Fruit fly (Drosophila melanogaster) whole organism, embryonic: Measurements from ENCODE around the gene Nepl21.

Experiments
- CG10321 ChIP-seq: fragments of 200-800 bp; sonication (Bioruptor generic); IDR thresholded peaks from 2 replicates; pipeline ENCODE4 v1.3.6; 2022; ENCODE audit warnings: missing biosample characterization, missing genetic modification characterization
- CG11723 ChIP-seq: fragments of 200-800 bp; sonication (Bioruptor generic); optimal IDR thresholded peaks from 2 replicates; lab custom pipeline; 2017; ENCODE audit warnings: missing biosample characterization, mild to moderate bottlenecking, missing genetic modification characterization
- CG14710 ChIP-seq: fragments of 200-800 bp; sonication (Bioruptor generic); optimal IDR thresholded peaks from 3 replicates; lab custom pipeline; 2019; ENCODE audit warnings: missing biosample characterization, mild to moderate bottlenecking, missing genetic modification characterization, moderate library complexity
- CG1529 ChIP-seq: fragments of 200-800 bp; sonication (Bioruptor generic); optimal IDR thresholded peaks from 3 replicates; lab custom pipeline; 2018; ENCODE audit warnings: missing biosample characterization, missing genetic modification characterization
- CG15514 ChIP-seq: fragments of 200-800 bp; sonication (Bioruptor generic); optimal IDR thresholded peaks from 3 replicates; lab custom pipeline; 2017; ENCODE audit warnings: missing biosample characterization, missing genetic modification characterization, mild to moderate bottlenecking, moderate library complexity, missing genetic modification reagents
- CG17802 ChIP-seq: fragments of 200-800 bp; sonication (Bioruptor generic); optimal IDR thresholded peaks from 2 replicates; lab custom pipeline; 2018; ENCODE audit warnings: missing biosample characterization, mild to moderate bottlenecking, missing genetic modification characterization, moderate library complexity
- CG30403 ChIP-seq: fragments of 200-800 bp; sonication (Bioruptor generic); optimal IDR thresholded peaks from 3 replicates; lab custom pipeline; 2016; ENCODE audit warnings: missing biosample characterization, missing genetic modification characterization
- CG4360 ChIP-seq: fragments of 200-800 bp; sonication (Bioruptor generic); IDR thresholded peaks from 2 replicates; pipeline ENCODE4 v1.3.6; 2022; ENCODE audit warnings: missing biosample characterization, missing genetic modification characterization
- CG4424 ChIP-seq: fragments of 200-800 bp; sonication (Bioruptor generic); optimal IDR thresholded peaks from 3 replicates; lab custom pipeline; 2016; ENCODE audit warnings: missing biosample characterization, missing genetic modification characterization
- CG7786 ChIP-seq: fragments of 200-800 bp; sonication (Bioruptor generic); optimal IDR thresholded peaks from 2 replicates; lab custom pipeline; 2016; ENCODE audit warnings: missing biosample characterization, missing genetic modification characterization
- CG8944 ChIP-seq: fragments of 200-800 bp; sonication (Bioruptor generic); optimal IDR thresholded peaks from 3 replicates; lab custom pipeline; 2016; ENCODE audit warnings: missing biosample characterization, missing genetic modification characterization
- CkIIα-i1 ChIP-seq: fragments of 200-800 bp; sonication (Bioruptor generic); IDR thresholded peaks from 2 replicates; pipeline ENCODE4 v1.3.6; 2022; ENCODE audit warnings: missing biosample characterization, missing genetic modification characterization
- Deaf1 ChIP-seq: fragments of 200-800 bp; optimal IDR thresholded peaks from 3 replicates; lab custom pipeline; 2019; ENCODE audit warnings: missing biosample characterization, mild to moderate bottlenecking, missing genetic modification characterization, moderate library complexity
- Dp ChIP-seq: fragments of 200-800 bp; sonication (Bioruptor generic); optimal IDR thresholded peaks from 2 replicates; lab custom pipeline; 2018; ENCODE audit warnings: missing biosample characterization, mild to moderate bottlenecking, missing genetic modification characterization, moderate library complexity
- Drgx ChIP-seq: fragments of 200-800 bp; sonication (Bioruptor generic); IDR thresholded peaks from 2 replicates; pipeline ENCODE4 v1.3.6; 2022; ENCODE audit warnings: missing biosample characterization, missing genetic modification characterization
- Fer3 ChIP-seq: fragments of 200-800 bp; sonication (Bioruptor generic); optimal IDR thresholded peaks from 2 replicates; lab custom pipeline; 2018; ENCODE audit warnings: missing biosample characterization, mild to moderate bottlenecking, missing genetic modification characterization, moderate library complexity
- H2.0 ChIP-seq: fragments of 200-800 bp; sonication (Bioruptor generic); IDR thresholded peaks from 2 replicates; pipeline ENCODE4 v1.3.6; 2022; ENCODE audit warnings: missing biosample characterization, missing genetic modification characterization
- Hr3 ChIP-seq: fragments of 200-800 bp; sonication (Bioruptor generic); optimal IDR thresholded peaks from 3 replicates; lab custom pipeline; 2016; ENCODE audit warnings: missing biosample characterization, missing genetic modification characterization
- Hr51 ChIP-seq, 2 experiments: fragments of 200-800 bp; sonication (Bioruptor generic); optimal IDR thresholded peaks; 2 replicates in 1 of 2; 3 replicates in 1 of 2; lab custom pipeline; 2016 to 2018; ENCODE audit warnings: missing biosample characterization in 2 of 2, missing genetic modification characterization in 2 of 2, mild to moderate bottlenecking in 1 of 2, moderate library complexity in 1 of 2
- Jarid2 ChIP-seq: fragments of 200-800 bp; sonication (Bioruptor generic); optimal IDR thresholded peaks from 3 replicates; lab custom pipeline; 2017; ENCODE audit warnings: mild to moderate bottlenecking, missing biosample characterization, missing genetic modification reagents, missing genetic modification characterization
- Kr ChIP-seq: fragments of 200-800 bp; sonication (Bioruptor generic); optimal IDR thresholded peaks from 2 replicates; lab custom pipeline; 2017; ENCODE audit warnings: missing biosample characterization, mild to moderate bottlenecking, missing genetic modification characterization
- MTF-1 ChIP-seq: fragments of 200-800 bp; sonication (Bioruptor generic); optimal IDR thresholded peaks from 2 replicates; lab custom pipeline; 2018; ENCODE audit warnings: missing biosample characterization, mild to moderate bottlenecking, missing genetic modification characterization, borderline replicate concordance
- Nf-YA ChIP-seq: fragments of 200-800 bp; sonication (Bioruptor generic); IDR thresholded peaks from 2 replicates; pipeline ENCODE4 v1.3.6; 2022; ENCODE audit warnings: missing biosample characterization, missing genetic modification characterization
- Nf-YC ChIP-seq: fragments of 200-800 bp; optimal IDR thresholded peaks from 3 replicates; lab custom pipeline; 2019; ENCODE audit warnings: missing biosample characterization, mild to moderate bottlenecking, missing genetic modification characterization, moderate library complexity
- Sry-δ ChIP-seq: fragments of 200-800 bp; sonication (Bioruptor generic); optimal IDR thresholded peaks from 2 replicates; lab custom pipeline; 2016; ENCODE audit warnings: missing biosample characterization, missing genetic modification characterization
- Usf ChIP-seq: fragments of 200-800 bp; sonication (Bioruptor generic); optimal IDR thresholded peaks from 2 replicates; lab custom pipeline; 2017; ENCODE audit warnings: missing genotype, missing biosample characterization, missing genetic modification characterization
- bbx ChIP-seq: fragments of 200-800 bp; sonication (Bioruptor generic); IDR thresholded peaks from 2 replicates; pipeline ENCODE4 v1.3.6; 2022; ENCODE audit warnings: missing biosample characterization, missing genetic modification characterization; ENCODE audit not compliant: partially characterized antibody
- cad ChIP-seq: fragments of >200 bp; optimal IDR thresholded peaks from 2 replicates; lab custom pipeline; 2017; ENCODE audit warnings: missing biosample characterization, missing genetic modification characterization
- caup ChIP-seq: fragments of 200-800 bp; sonication (Bioruptor generic); optimal IDR thresholded peaks from 3 replicates; lab custom pipeline; 2017; ENCODE audit warnings: missing biosample characterization, mild to moderate bottlenecking, missing genetic modification characterization, moderate library complexity; ENCODE audit not compliant: severe bottlenecking
- cg ChIP-seq: fragments of 200-800 bp; sonication (Bioruptor generic); optimal IDR thresholded peaks from 3 replicates; lab custom pipeline; 2019; ENCODE audit warnings: missing biosample characterization, mild to moderate bottlenecking, missing genetic modification characterization, moderate library complexity
- chm ChIP-seq: fragments of 200-800 bp; sonication (Bioruptor generic); IDR thresholded peaks from 2 replicates; pipeline ENCODE4 v1.3.6; 2022; ENCODE audit warnings: missing biosample characterization, missing genetic modification characterization
- crc ChIP-seq: fragments of 200-800 bp; sonication (Bioruptor generic); optimal IDR thresholded peaks from 2 replicates; lab custom pipeline; 2016; ENCODE audit warnings: missing biosample characterization, missing genetic modification characterization
- gce ChIP-seq: fragments of 200-800 bp; sonication (Bioruptor generic); IDR thresholded peaks from 3 replicates; pipeline ENCODE4 v1.3.6; 2022; ENCODE audit warnings: missing biosample characterization, missing genetic modification characterization
- her ChIP-seq: fragments of 200-800 bp; sonication (Bioruptor generic); optimal IDR thresholded peaks from 2 replicates; lab custom pipeline; 2016; ENCODE audit warnings: missing biosample characterization, missing genetic modification characterization
- kni ChIP-seq: fragments of 200-800 bp; sonication (Bioruptor generic); optimal IDR thresholded peaks from 3 replicates; lab custom pipeline; 2017; ENCODE audit warnings: mild to moderate bottlenecking, missing biosample characterization, missing genetic modification reagents, missing genetic modification characterization
- knrl ChIP-seq: fragments of 200-800 bp; sonication (Bioruptor generic); IDR thresholded peaks from 3 replicates; pipeline ENCODE4 v1.3.6; 2022; ENCODE audit warnings: missing biosample characterization, missing genetic modification characterization; ENCODE audit not compliant: partially characterized antibody
- lab ChIP-seq: fragments of 200-800 bp; sonication (Bioruptor generic); optimal IDR thresholded peaks from 3 replicates; lab custom pipeline; 2017; ENCODE audit warnings: missing biosample characterization, missing genetic modification characterization, mild to moderate bottlenecking, moderate library complexity, missing genetic modification reagents
- lbe ChIP-seq: fragments of 200-800 bp; sonication (Bioruptor generic); optimal IDR thresholded peaks from 2 replicates; lab custom pipeline; 2016; ENCODE audit warnings: missing biosample characterization, mild to moderate bottlenecking, missing genetic modification characterization
- mam ChIP-seq: fragments of 200-800 bp; sonication (Bioruptor generic); optimal IDR thresholded peaks from 3 replicates; lab custom pipeline; 2016; ENCODE audit warnings: missing biosample characterization, missing genetic modification characterization
- p53 ChIP-seq: fragments of 200-800 bp; sonication (Bioruptor generic); optimal IDR thresholded peaks from 2 replicates; lab custom pipeline; 2016; ENCODE audit warnings: missing biosample characterization, missing genetic modification characterization
- rib ChIP-seq: fragments of 200-800 bp; sonication (Bioruptor generic); IDR thresholded peaks from 2 replicates; pipeline ENCODE4 v1.3.6; 2022; ENCODE audit warnings: missing biosample characterization, missing genetic modification characterization
- sc ChIP-seq, 3 experiments: fragments of >200 bp in 2 of 3; fragments of 200-800 bp in 1 of 3; sonication (Bioruptor generic) in 1 of 3; optimal IDR thresholded peaks; 2 replicates in 2 of 3; 3 replicates in 1 of 3; lab custom pipeline; 2017; ENCODE audit warnings: mild to moderate bottlenecking in 1 of 3, missing biosample characterization in 1 of 3, missing genetic modification characterization in 1 of 3, missing genetic modification reagents in 1 of 3
- seq ChIP-seq: fragments of 200-800 bp; sonication (Bioruptor generic); IDR thresholded peaks from 2 replicates; pipeline ENCODE4 v1.3.6; 2022; ENCODE audit warnings: missing biosample characterization, missing genetic modification characterization
- sob ChIP-seq: fragments of 200-800 bp; sonication (Bioruptor generic); IDR thresholded peaks from 2 replicates; pipeline ENCODE4 v1.3.6; 2022; ENCODE audit warnings: missing biosample characterization, missing genetic modification characterization
- stwl ChIP-seq: fragments of 200-800 bp; sonication (Bioruptor generic); optimal IDR thresholded peaks from 3 replicates; lab custom pipeline; 2018; ENCODE audit warnings: missing biosample characterization, mild to moderate bottlenecking, missing genetic modification characterization, moderate library complexity
- tin ChIP-seq: fragments of 200-800 bp; sonication (Bioruptor generic); optimal IDR thresholded peaks from 3 replicates; lab custom pipeline; 2016; ENCODE audit warnings: missing biosample characterization, missing genetic modification characterization
- trh ChIP-seq: fragments of 200-800 bp; sonication (Bioruptor generic); optimal IDR thresholded peaks from 2 replicates; lab custom pipeline; 2016; ENCODE audit warnings: missing biosample characterization, missing genetic modification characterization
- z ChIP-seq: fragments of 200-800 bp; sonication (Bioruptor generic); IDR thresholded peaks from 3 replicates; pipeline ENCODE4 v1.3.6; 2022; ENCODE audit warnings: missing biosample characterization, missing genetic modification characterization

Nepl21 gene

dm6 chr3R:28858241-28858647 is 25.2 kb upstream of the Nepl21 start (continued):
- TF ChIP-seq sc (optimal IDR thresholded peaks at IDR 0.05; lab: Kevin White, UChicago) (no peak), sc (GFP tag; optimal IDR thresholded peaks at IDR 0.05; lab: Kevin White, UChicago) (no peak), cad (GFP tag; lab: Kevin White, UChicago) (no peak), CG4424 (GFP tag; lab: Kevin White, UChicago) (peak; percentile 87), CG17802 (tag; lab: Kevin White, UChicago) (no peak), cg (peak; percentile 81), Hr51 (GFP tag; optimal IDR thresholded peaks at IDR 0.05; lab: Kevin White, UChicago) (no peak), CG10321 (GFP tag; lab: Robert Waterston, UW) (peak; percentile 94), Jarid2 (GFP tag; lab: Kevin White, UChicago) (no peak), Fer3 (tag; lab: Kevin White, UChicago) (no peak), CG30403 (GFP tag; lab: Kevin White, UChicago) (no peak), CkIIα-i1 (no peak)

- TF ChIP-seq lbe (GFP tag; lab: Kevin White, UChicago), result peak; percentile 71
- no peak for TF ChIP-seq trh (GFP tag; lab: Kevin White, UChicago)
- 0 out of 3 replicates have a peak, but pooled peaks have one; percentile 35 for TF ChIP-seq knrl
- no peak for TF ChIP-seq CG8944 (GFP tag; lab: Kevin White, UChicago)
- no peak for TF ChIP-seq CG4360
- no peak for TF ChIP-seq Hr3 (GFP tag; lab: Kevin White, UChicago)
- no peak for TF ChIP-seq tin (GFP tag; lab: Kevin White, UChicago)
- peak; percentile 48; the same call in 1 of the 2 replicates for TF ChIP-seq bbx
- TF ChIP-seq Dp (GFP tag; lab: Kevin White, UChicago), result no peak
- no peak for TF ChIP-seq CG17802 (tag; lab: Kevin White, UChicago)
- no peak for TF ChIP-seq CG7786 (GFP tag; lab: Kevin White, UChicago)
- no peak for TF ChIP-seq CG1529 (GFP tag; lab: Kevin White, UChicago)
- TF ChIP-seq Nf-YA (GFP tag; lab: Robert Waterston, UW), result no peak
- peak; percentile 71 for TF ChIP-seq Kr (GFP tag; lab: Kevin White, UChicago)
- no peak for TF ChIP-seq caup
- peak; percentile 28; the same call in 1 of the 2 replicates for TF ChIP-seq seq
- no peak for TF ChIP-seq Sry-δ (GFP tag; lab: Kevin White, UChicago)
- TF ChIP-seq lab (GFP tag; lab: Kevin White, UChicago), result no peak
- no peak for TF ChIP-seq mam
- no peak for TF ChIP-seq CG14710
- TF ChIP-seq gce (GFP tag; lab: Robert Waterston, UW), result 0 out of 3 replicates have a peak, but pooled peaks have one; percentile 28
- TF ChIP-seq Deaf1 (tag; lab: Kevin White, UChicago), result peak; percentile 75
- 0 out of 2 replicates have a peak, but pooled peaks have one; percentile 26 for TF ChIP-seq Drgx (GFP tag; lab: Robert Waterston, UW)
- TF ChIP-seq CG15514 (GFP tag; lab: Kevin White, UChicago), result peak; percentile 97
- TF ChIP-seq CG11723, result no peak
- TF ChIP-seq z (GFP tag; lab: Robert Waterston, UW), result peak; percentile 86
- peak; percentile 89 for TF ChIP-seq Jarid2 (GFP tag; lab: Kevin White, UChicago)
- no peak for TF ChIP-seq Usf (GFP tag; lab: Kevin White, UChicago)
- TF ChIP-seq H2.0 (GFP tag; lab: Robert Waterston, UW), result no peak
- peak; percentile 69; the same call in 1 of the 2 replicates for TF ChIP-seq rib
- peak; percentile 21 for TF ChIP-seq Nf-YC (tag; lab: Kevin White, UChicago)
- 0 out of 2 replicates have a peak, but pooled peaks have one; percentile 5 for TF ChIP-seq sob (GFP tag; lab: Robert Waterston, UW)
- no peak for TF ChIP-seq crc
- peak; percentile 72 for TF ChIP-seq kni (GFP tag; lab: Kevin White, UChicago)
- peak; percentile 2 for TF ChIP-seq stwl
- peak; percentile 22 for TF ChIP-seq MTF-1 (GFP tag; lab: Kevin White, UChicago)
- peak; percentile 58 for TF ChIP-seq p53 (GFP tag; lab: Kevin White, UChicago)
- peak; percentile 75; the same call in 1 of the 2 replicates for TF ChIP-seq chm (GFP tag; lab: Robert Waterston, UW)
- TF ChIP-seq her (GFP tag; lab: Kevin White, UChicago), result peak; percentile 37
Measured at dm6 chr3R:28859058-28859526, 24.4 kb upstream of the Nepl21 start, which contains the start of gene Inx3. Gene Inx3 (minus strand): TSS chr3R:28859497.
